Worm (Caenorhabditis elegans) whole organism, L4/young adult: Measurements from ENCODE around the gene Y46E12BL.2.

Source experiments
- W03F9.2 ChIP-seq: fragments of 150-350 bp; optimal IDR thresholded peaks from 2 replicates; lab custom pipeline; 2014; ENCODE audit warnings: missing biosample characterization, missing genetic modification characterization
- dao-5 ChIP-seq: sonication (generic microtip); optimal IDR thresholded peaks from 2 replicates; lab custom pipeline; 2016; ENCODE audit warnings: missing genotype, missing genetic modification characterization, moderate library complexity, missing compliant biosample characterization
- him-1 ChIP-seq: sonication (generic microtip); optimal IDR thresholded peaks from 2 replicates; lab custom pipeline; 2016; ENCODE audit warnings: missing genotype, missing genetic modification reagents, missing genetic modification characterization, missing compliant biosample characterization

Y46E12BL.2 gene

ce11 chrII:15268195-15268594, 35.4 kb downstream of the Y46E12BL.2 start, which contains the start of gene rga-9:
Gene rga-9 (plus strand): TSS chrII:15268210.
- TF ChIP-seq him-1 (no peak), dao-5 (tag; lab: Kevin White, UChicago) (no peak), W03F9.2 (no peak)

DNA sequence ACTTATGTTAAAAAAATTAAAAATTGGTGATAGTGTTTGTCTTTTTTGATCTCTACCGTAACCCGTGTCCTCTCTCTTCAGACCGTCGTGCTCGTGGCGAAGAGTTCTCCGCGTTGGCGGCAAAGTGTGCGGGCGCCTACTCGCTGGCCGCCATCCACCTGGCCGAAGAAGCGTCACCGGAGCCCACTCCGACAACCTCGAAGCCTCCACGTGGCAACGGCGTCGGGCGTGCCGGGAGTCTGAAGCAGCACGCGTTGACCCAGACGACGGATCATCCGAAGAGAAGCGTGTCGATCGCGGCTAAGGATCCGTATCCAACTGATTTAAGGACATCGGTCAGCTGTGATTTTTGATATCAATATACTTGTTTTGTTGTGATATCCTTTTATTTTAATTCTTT, 40.2 kb downstream of the Y46E12BL.2 start:
- no peak for TF ChIP-seq him-1
